Fruit fly (Drosophila melanogaster): ENCODE results near the gene Cpr30F.

DNA sequence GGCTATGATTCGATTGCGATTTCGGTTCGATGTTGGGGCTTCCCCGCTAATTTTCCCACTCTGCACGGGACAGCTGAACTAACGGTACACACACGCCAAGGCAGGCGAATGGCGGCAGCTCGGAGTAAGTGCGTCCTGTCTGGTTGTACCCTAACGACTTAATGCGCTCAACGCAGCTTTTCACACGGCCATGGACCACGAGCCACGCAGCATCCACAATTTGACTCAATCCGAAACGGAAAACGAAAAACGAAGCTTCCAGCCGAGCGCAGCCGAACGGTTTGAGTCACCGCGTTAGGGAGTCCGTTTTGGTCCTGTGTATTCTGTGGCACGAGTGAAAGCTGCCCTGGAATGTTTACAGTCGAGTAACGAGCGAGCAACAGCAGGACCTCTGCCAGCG is 46.9 kb downstream of the Cpr30F start, which contains the start of gene nAChRalpha6:
- TF ChIP-seq toe (GFP tag; optimal IDR thresholded peaks at IDR 0.05), result no peak
- TF ChIP-seq cic (GFP tag; optimal IDR thresholded peaks at IDR 0.05), result no peak
- no peak for TF ChIP-seq kay (GFP tag; ENCODE audit: borderline replicate concordance)
- TF ChIP-seq CG7045 (GFP tag; optimal IDR thresholded peaks at IDR 0.05), result no peak
- TF ChIP-seq CG33017 (tag; optimal IDR thresholded peaks at IDR 0.05), result no peak
- TF ChIP-seq tj (GFP tag; optimal IDR thresholded peaks at IDR 0.05), result no peak
- no peak for TF ChIP-seq CG5204 (GFP tag; optimal IDR thresholded peaks at IDR 0.05)
- TF ChIP-seq CG12768 (GFP tag; optimal IDR thresholded peaks at IDR 0.05), result no peak
- no peak for TF ChIP-seq cnc (optimal IDR thresholded peaks at IDR 0.05)
- TF ChIP-seq ovo (GFP tag; optimal IDR thresholded peaks at IDR 0.05), result no peak
